Worm (Caenorhabditis elegans) whole organism, L2 larva: ENCODE data around the gene C35A5.10.
A peak's percentile ranks its signal among the peaks of the same experiment; 100 is the strongest.

Source experiments
- aly-2 ChIP-seq: fragments of 150-350 bp; optimal IDR thresholded peaks from 2 replicates; lab custom pipeline; 2014; ENCODE audit warnings: missing biosample characterization, missing genetic modification characterization
- egl-27 ChIP-seq: sonication (generic microtip); optimal IDR thresholded peaks from 3 replicates; lab custom pipeline; 2017; ENCODE audit warnings: missing biosample characterization, missing genetic modification reagents, missing genetic modification characterization
- fos-1 ChIP-seq: fragments of 150-350 bp; optimal IDR thresholded peaks from 2 replicates; lab custom pipeline; 2014; ENCODE audit warnings: missing biosample characterization, missing genetic modification characterization
- nhr-237 ChIP-seq: fragments of 150-350 bp; optimal IDR thresholded peaks from 2 replicates; lab custom pipeline; 2014; ENCODE audit warnings: missing biosample characterization, missing genetic modification characterization
- snpc-4 ChIP-seq: fragments of 150-350 bp; optimal IDR thresholded peaks from 2 replicates; lab custom pipeline; 2014; ENCODE audit warnings: missing biosample characterization, missing genetic modification characterization
- unc-39 ChIP-seq: fragments of 150-350 bp; optimal IDR thresholded peaks from 2 replicates; lab custom pipeline; 2014; ENCODE audit warnings: missing biosample characterization, missing genetic modification characterization
- ztf-11 ChIP-seq: sonication (generic microtip); optimal IDR thresholded peaks from 2 replicates; lab custom pipeline; 2017; ENCODE audit warnings: missing biosample characterization, missing genetic modification characterization

DNA sequence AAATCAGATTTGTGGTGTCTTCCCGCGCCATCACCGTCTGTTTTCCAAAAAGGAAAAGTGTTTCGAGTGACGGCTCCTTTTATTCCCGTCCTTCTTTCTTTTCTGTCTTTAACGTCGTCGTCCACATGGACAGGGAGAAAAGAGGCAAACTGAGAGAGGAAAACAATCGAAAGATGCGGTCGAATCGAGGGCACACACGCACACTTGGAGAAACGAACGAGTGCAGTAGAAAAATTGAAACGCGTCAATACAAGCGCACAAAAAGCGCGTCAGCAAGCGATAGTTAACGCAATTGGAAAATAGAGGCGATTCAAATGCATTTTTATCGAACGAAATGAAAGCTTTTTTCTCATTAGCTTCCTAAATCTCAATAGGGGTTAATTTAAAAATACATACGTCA lies 32.8 kb downstream of the C35A5.10 start:
- no peak for TF ChIP-seq ztf-11 (tag; lab: Kevin White, UChicago)
- peak; percentile 87 for TF ChIP-seq egl-27 (tag; lab: Kevin White, UChicago)
- no peak for TF ChIP-seq aly-2 (tag; lab: Kevin White, UChicago)
- TF ChIP-seq nhr-237 (tag; lab: Kevin White, UChicago) = no peak
- no peak for TF ChIP-seq unc-39
- TF ChIP-seq snpc-4 (tag; lab: Kevin White, UChicago) = peak; percentile 85
- TF ChIP-seq fos-1 (tag; lab: Kevin White, UChicago) = peak; percentile 89
